Worm (Caenorhabditis elegans) whole organism, midembryonic: ENCODE measurements around the gene dyf-4.

Source experiments
- T22C8.4 ChIP-seq: fragments of 200-800 bp; sonication (Bioruptor generic); IDR thresholded peaks from 2 replicates; pipeline ENCODE4 v1.3.6; 2022; ENCODE audit warnings: missing genetic modification characterization, missing compliant biosample characterization
- cog-1 ChIP-seq: sonication (generic microtip); optimal IDR thresholded peaks from 2 replicates; lab custom pipeline; 2016; ENCODE audit warnings: missing genetic modification characterization, missing compliant biosample characterization
- flt-1 ChIP-seq: fragments of 200-800 bp; sonication (Bioruptor generic); IDR thresholded peaks from 2 replicates; pipeline ENCODE4 v1.3.6; 2022; ENCODE audit warnings: missing genetic modification characterization, missing compliant biosample characterization
- klf-2 ChIP-seq: fragments of 200-800 bp; sonication (Bioruptor generic); conservative IDR thresholded peaks from 2 replicates; pipeline ENCODE4 v1.3.6; 2022; ENCODE audit warnings: missing genetic modification reagents, missing genetic modification characterization, missing compliant biosample characterization
- med-1 ChIP-seq: sonication (generic microtip); optimal IDR thresholded peaks from 2 replicates; lab custom pipeline; 2017; ENCODE audit warnings: missing genetic modification characterization, mild to moderate bottlenecking, missing compliant biosample characterization, antibody characterized with exemption, missing genetic modification reagents; ENCODE audit not compliant: insufficient read depth
- ref-1 ChIP-seq: fragments of 200-800 bp; sonication (Bioruptor generic); conservative IDR thresholded peaks from 2 replicates; pipeline ENCODE4 v1.3.6; 2022; ENCODE audit warnings: missing genetic modification reagents, missing genetic modification characterization, missing compliant biosample characterization
- tab-1 ChIP-seq: fragments of 200-800 bp; sonication (Bioruptor generic); IDR thresholded peaks from 2 replicates; pipeline ENCODE4 v1.3.6; 2022; ENCODE audit warnings: missing genetic modification characterization, missing compliant biosample characterization
- ztf-23 ChIP-seq: fragments of 200-800 bp; sonication (Bioruptor generic); IDR thresholded peaks from 2 replicates; pipeline ENCODE4 v1.3.6; 2022; ENCODE audit warnings: missing genetic modification reagents, missing genetic modification characterization, missing compliant biosample characterization
- ztf-29 ChIP-seq: fragments of 200-800 bp; sonication (Bioruptor generic); IDR thresholded peaks from 2 replicates; pipeline ENCODE4 v1.3.6; 2022; ENCODE audit warnings: missing genetic modification reagents, missing genetic modification characterization, missing compliant biosample characterization

- TF ChIP-seq cog-1 = no peak
- TF ChIP-seq flt-1 (GFP tag; lab: Robert Waterston, UW) = no peak
- no peak for TF ChIP-seq klf-2 (GFP tag; lab: Robert Waterston, UW)
- no peak for TF ChIP-seq ref-1 (GFP tag; lab: Robert Waterston, UW)
- TF ChIP-seq tab-1 = no peak
- TF ChIP-seq ztf-23 (GFP tag; lab: Robert Waterston, UW) = no peak
- no peak for TF ChIP-seq ztf-29 (GFP tag; lab: Robert Waterston, UW)
- no peak for TF ChIP-seq med-1 (GFP tag; lab: Kevin White, UChicago)
- no peak for TF ChIP-seq T22C8.4
Measured at ce11 chrV:12478111-12478510, 47.4 kb downstream of the dyf-4 start, which contains the start of gene atn-1.
